Worm (Caenorhabditis elegans) whole organism, L1 larva: Measurements from ENCODE around the gene Y49F6C.2.

Source experiments
- C04F5.9 ChIP-seq: sonication (generic microtip); optimal IDR thresholded peaks from 2 replicates; lab custom pipeline; 2016; ENCODE audit warnings: missing genetic modification characterization, missing compliant biosample characterization
- C34B4.2 ChIP-seq: sonication (generic microtip); optimal IDR thresholded peaks from 2 replicates; lab custom pipeline; 2017; ENCODE audit warnings: mild to moderate bottlenecking, missing genetic modification characterization, missing compliant biosample characterization
- aly-2 ChIP-seq: fragments of 150-350 bp; optimal IDR thresholded peaks from 2 replicates; lab custom pipeline; 2014; ENCODE audit warnings: missing biosample characterization, missing genetic modification characterization
- ceh-8 ChIP-seq: fragments of 200-800 bp; sonication (Bioruptor generic); optimal IDR thresholded peaks from 2 replicates; lab custom pipeline; 2018; ENCODE audit warnings: mild to moderate bottlenecking, missing genetic modification characterization, moderate library complexity, missing compliant biosample characterization
- ceh-88 ChIP-seq: fragments of 200-800 bp; sonication (Bioruptor generic); IDR thresholded peaks from 2 replicates; pipeline ENCODE4 v1.3.6; 2022; ENCODE audit warnings: missing genetic modification characterization, missing compliant biosample characterization
- dpl-1 ChIP-seq, 3 experiments: fragments of 150-350 bp in 2 of 3; sonication (generic microtip) in 1 of 3; optimal IDR thresholded peaks; 2 replicates each; lab custom pipeline; 2014 to 2017; ENCODE audit warnings: missing biosample characterization in 3 of 3, missing genetic modification characterization in 3 of 3, missing genetic modification reagents in 3 of 3
- dsc-1 ChIP-seq: sonication (generic microtip); optimal IDR thresholded peaks from 2 replicates; lab custom pipeline; 2016; ENCODE audit warnings: mild to moderate bottlenecking, missing genetic modification characterization, missing compliant biosample characterization
- fos-1 ChIP-seq: fragments of 150-350 bp; optimal IDR thresholded peaks from 2 replicates; lab custom pipeline; 2014; ENCODE audit warnings: missing biosample characterization, missing genetic modification characterization
- hlh-17 ChIP-seq: fragments of 200-800 bp; sonication (Bioruptor generic); optimal IDR thresholded peaks from 2 replicates; lab custom pipeline; 2018; ENCODE audit warnings: missing genetic modification characterization, mild to moderate bottlenecking, missing compliant biosample characterization, moderate library complexity, borderline replicate concordance
- irx-1 ChIP-seq: sonication (generic microtip); optimal IDR thresholded peaks from 2 replicates; lab custom pipeline; 2016; ENCODE audit warnings: missing genetic modification characterization, missing compliant biosample characterization
- lin-35 ChIP-seq, 2 experiments: fragments of 150-350 bp; optimal IDR thresholded peaks; 2 replicates each; lab custom pipeline; 2014; ENCODE audit warnings: missing biosample characterization in 2 of 2, missing genetic modification characterization in 2 of 2, missing genetic modification reagents in 2 of 2
- lsy-2 ChIP-seq, 2 experiments: fragments of 150-350 bp; optimal IDR thresholded peaks; 2 replicates each; lab custom pipeline; 2014; ENCODE audit warnings: missing biosample characterization in 2 of 2, missing genetic modification characterization in 2 of 2
- mab-9 ChIP-seq: fragments of 200-800 bp; sonication (Bioruptor generic); IDR thresholded peaks from 2 replicates; pipeline ENCODE4 v1.3.6; 2022; ENCODE audit warnings: missing genetic modification reagents, missing genetic modification characterization, missing compliant biosample characterization
- nhr-11 ChIP-seq: fragments of 150-350 bp; optimal IDR thresholded peaks from 2 replicates; lab custom pipeline; 2014; ENCODE audit warnings: missing biosample characterization, missing genetic modification characterization
- nhr-12 ChIP-seq: sonication (generic microtip); optimal IDR thresholded peaks from 2 replicates; lab custom pipeline; 2017; ENCODE audit warnings: missing biosample characterization, missing genetic modification characterization
- nhr-19 ChIP-seq: fragments of 200-800 bp; sonication (Bioruptor generic); conservative IDR thresholded peaks from 2 replicates; pipeline ENCODE4 v1.3.6; 2022; ENCODE audit warnings: missing genetic modification characterization, missing compliant biosample characterization
- nhr-20 ChIP-seq: sonication (generic microtip); optimal IDR thresholded peaks from 2 replicates; lab custom pipeline; 2016; ENCODE audit warnings: mild to moderate bottlenecking, missing genetic modification characterization, missing compliant biosample characterization
- nhr-28 ChIP-seq: fragments of 150-350 bp; optimal IDR thresholded peaks from 2 replicates; lab custom pipeline; 2014; ENCODE audit warnings: missing biosample characterization, missing genetic modification characterization
- nhr-47 ChIP-seq: sonication (generic microtip); optimal IDR thresholded peaks from 2 replicates; lab custom pipeline; 2016; ENCODE audit warnings: mild to moderate bottlenecking, missing genetic modification characterization, moderate library complexity, missing compliant biosample characterization
- nhr-71 ChIP-seq: sonication (generic microtip); optimal IDR thresholded peaks from 2 replicates; lab custom pipeline; 2016; ENCODE audit warnings: mild to moderate bottlenecking, missing genetic modification characterization, moderate library complexity, missing compliant biosample characterization
- nhr-85 ChIP-seq: sonication (generic microtip); peaks from one replicate; lab custom pipeline; 2016; ENCODE audit warnings: missing genetic modification characterization, inconsistent platforms, missing compliant biosample characterization
- pag-3 ChIP-seq: sonication (generic microtip); optimal IDR thresholded peaks from 2 replicates; lab custom pipeline; 2017; ENCODE audit warnings: missing genetic modification characterization, mild to moderate bottlenecking, missing compliant biosample characterization, antibody characterized with exemption, borderline replicate concordance; ENCODE audit not compliant: insufficient read depth
- pqm-1 ChIP-seq: sonication (generic microtip); optimal IDR thresholded peaks from 3 replicates; lab custom pipeline; 2017; ENCODE audit warnings: missing biosample characterization, missing genetic modification characterization
- skn-1 ChIP-seq: fragments of 150-350 bp; optimal IDR thresholded peaks from 2 replicates; lab custom pipeline; 2014; ENCODE audit warnings: missing biosample characterization, missing genetic modification characterization
- sptf-1 ChIP-seq: fragments of 150-350 bp; optimal IDR thresholded peaks from 2 replicates; lab custom pipeline; 2014; ENCODE audit warnings: missing biosample characterization, missing genetic modification characterization
- sup-37 ChIP-seq: fragments of 200-800 bp; sonication (Bioruptor generic); optimal IDR thresholded peaks from 2 replicates; lab custom pipeline; 2018; ENCODE audit warnings: mild to moderate bottlenecking, missing genetic modification characterization, missing compliant biosample characterization
- swsn-7 ChIP-seq: sonication (generic microtip); optimal IDR thresholded peaks from 2 replicates; lab custom pipeline; 2016; ENCODE audit warnings: missing genetic modification characterization, missing compliant biosample characterization
- tbx-2 ChIP-seq: sonication (generic microtip); optimal IDR thresholded peaks from 2 replicates; lab custom pipeline; 2016; ENCODE audit warnings: missing genetic modification characterization, missing compliant biosample characterization
- tlp-1 ChIP-seq: fragments of 150-350 bp; optimal IDR thresholded peaks from 2 replicates; lab custom pipeline; 2014; ENCODE audit warnings: missing biosample characterization, missing genetic modification characterization
- unc-130 ChIP-seq: fragments of 150-350 bp; optimal IDR thresholded peaks from 2 replicates; lab custom pipeline; 2017; ENCODE audit warnings: missing biosample characterization, missing genetic modification characterization, inconsistent platforms
- unc-62 ChIP-seq: fragments of 150-350 bp; optimal IDR thresholded peaks from 2 replicates; lab custom pipeline; 2014; ENCODE audit warnings: missing biosample characterization, missing genetic modification reagents, missing genetic modification characterization
- vab-15 ChIP-seq: sonication (generic microtip); optimal IDR thresholded peaks from 2 replicates; lab custom pipeline; 2017; ENCODE audit warnings: missing genotype, mild to moderate bottlenecking, missing genetic modification characterization, missing compliant biosample characterization
- xbp-1 ChIP-seq: sonication (generic microtip); optimal IDR thresholded peaks from 2 replicates; lab custom pipeline; 2016; ENCODE audit warnings: missing genetic modification characterization, missing compliant biosample characterization
- ztf-4 ChIP-seq: fragments of 150-350 bp; optimal IDR thresholded peaks from 2 replicates; lab custom pipeline; 2014; ENCODE audit warnings: missing biosample characterization, missing genetic modification characterization

The Y49F6C.2 gene

DNA sequence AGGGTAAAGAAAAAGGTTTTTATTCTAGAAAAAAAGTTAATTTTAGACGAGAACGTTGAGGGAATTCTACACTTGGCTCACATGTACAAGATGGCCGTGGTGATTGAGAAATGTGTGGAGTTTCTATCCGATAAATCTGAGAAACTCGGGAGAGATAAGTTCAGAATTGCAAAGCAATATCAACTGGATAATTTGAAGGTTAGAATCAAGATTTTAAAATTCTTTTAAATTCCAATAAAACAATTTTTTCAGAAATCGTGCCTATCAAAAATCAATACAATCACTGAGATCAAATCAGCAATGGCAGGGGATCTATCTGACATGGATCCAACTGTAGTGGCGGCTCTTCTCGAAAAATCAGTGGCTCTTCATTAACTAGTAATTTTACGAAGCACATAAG lies at the start of gene Y49F6C.2:
Y49F6C.2 (plus strand) TSS at position 301 of the 400 bp plus-strand sequence.
- TF ChIP-seq C34B4.2 (tag; lab: Kevin White, UChicago): no peak
- TF ChIP-seq swsn-7 (tag; lab: Kevin White, UChicago): no peak
- TF ChIP-seq vab-15 (tag; lab: Kevin White, UChicago): no peak
- no peak for TF ChIP-seq dsc-1 (tag; lab: Kevin White, UChicago)
- TF ChIP-seq fos-1 (tag; lab: Kevin White, UChicago): no peak
- no peak for TF ChIP-seq ceh-88 (GFP tag; lab: Robert Waterston, UW)
- TF ChIP-seq dpl-1 (GFP tag; optimal IDR thresholded peaks at IDR 0.05; lab: Kevin White, UChicago): no peak
- TF ChIP-seq ceh-8 (GFP tag; lab: Kevin White, UChicago): no peak

DNA sequence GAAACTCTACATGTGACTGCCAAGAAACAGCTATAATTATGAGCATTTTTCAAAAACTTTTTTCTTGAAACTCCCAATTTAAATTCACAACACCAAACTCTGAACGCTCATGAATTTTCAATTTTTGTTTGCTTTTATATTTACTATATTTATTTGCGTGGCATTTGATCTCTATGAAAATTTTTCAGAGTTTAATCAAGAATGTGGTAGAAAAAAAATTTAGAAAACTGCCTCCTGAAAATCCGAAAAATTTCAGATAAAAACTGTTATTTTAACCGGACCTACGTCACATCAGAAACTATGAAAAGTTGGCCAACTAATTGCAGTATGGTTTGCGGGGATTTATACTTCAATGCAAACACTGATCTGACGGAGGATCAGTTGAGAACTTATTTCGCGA lies 46.3 kb upstream of the Y49F6C.2 start, which contains the start of gene irld-27:
irld-27 (plus strand) TSS at position 301 of the 400 bp plus-strand sequence.
- TF ChIP-seq lin-35 (GFP tag; optimal IDR thresholded peaks at IDR 0.05; lab: Kevin White, UChicago) (no peak), pag-3 (tag; lab: Kevin White, UChicago) (no peak), tlp-1 (tag; lab: Kevin White, UChicago) (no peak), sptf-1 (tag; lab: Kevin White, UChicago) (no peak), tbx-2 (no peak), nhr-12 (tag; lab: Kevin White, UChicago) (no peak), skn-1 (no peak), unc-62 (GFP tag; lab: Kevin White, UChicago) (no peak), nhr-11 (tag; lab: Kevin White, UChicago) (no peak), nhr-28 (tag; lab: Kevin White, UChicago) (no peak), hlh-17 (GFP tag; lab: Kevin White, UChicago) (no peak)

DNA sequence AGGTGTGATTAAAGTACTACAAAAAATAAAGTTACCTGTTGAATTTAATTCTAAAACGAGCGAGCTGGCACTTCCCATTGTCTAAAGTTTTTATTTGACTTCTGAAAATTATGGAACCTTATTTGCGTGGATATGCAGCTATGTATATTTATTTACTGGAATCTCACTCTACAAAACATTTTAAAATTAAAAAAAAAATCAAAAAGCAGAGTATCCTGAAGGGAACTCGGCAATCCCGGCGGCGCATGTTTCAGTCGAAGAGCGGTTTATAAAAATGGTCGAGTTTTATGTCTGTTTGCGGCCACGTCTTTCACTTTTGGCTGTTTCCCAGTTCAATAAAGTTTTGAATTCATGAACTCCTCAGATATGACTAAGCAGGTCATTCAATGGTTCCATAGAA lies 41.3 kb upstream of the Y49F6C.2 start, which contains the start of gene F14D2.19:
F14D2.19 (minus strand) TSS at position 101 of the 400 bp plus-strand sequence.
- TF ChIP-seq nhr-85 (tag; lab: Kevin White, UChicago) (no peak), hlh-17 (GFP tag; lab: Kevin White, UChicago) (no peak), nhr-20 (tag; lab: Kevin White, UChicago) (no peak), pqm-1 (no peak), nhr-71 (tag; lab: Kevin White, UChicago) (no peak), tbx-2 (no peak), lsy-2 (tag; optimal IDR thresholded peaks at IDR 0.05; lab: Kevin White, UChicago) (no peak), irx-1 (tag; lab: Kevin White, UChicago) (no peak)
- TF ChIP-seq, all 84 proteins: peak for 0

DNA sequence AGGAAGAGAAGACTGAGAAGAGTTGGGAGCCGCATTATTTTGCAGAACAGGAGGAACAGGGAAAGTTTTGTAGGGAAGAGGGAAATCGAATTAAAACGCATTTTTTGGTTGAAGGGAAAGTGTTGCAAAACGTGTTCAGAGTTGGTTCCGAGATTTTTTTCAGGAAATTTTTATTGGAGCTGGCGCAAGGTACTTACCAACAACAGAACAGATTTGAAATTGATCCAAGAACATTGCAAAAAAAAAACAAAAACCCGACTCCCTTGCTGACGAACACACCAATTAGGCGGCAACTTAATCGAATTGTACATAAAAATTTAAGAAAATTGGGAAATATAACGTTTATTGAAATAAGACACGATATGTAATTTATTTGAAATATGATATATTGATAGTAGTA lies 39.8 kb upstream of the Y49F6C.2 start, which contains the start of gene F14D2.7:
F14D2.7 (minus strand) TSS at position 101 of the 400 bp plus-strand sequence.
- TF ChIP-seq aly-2 (no peak), xbp-1 (no peak), vab-15 (tag; lab: Kevin White, UChicago) (no peak), ztf-4 (tag; lab: Kevin White, UChicago) (no peak), unc-62 (GFP tag; lab: Kevin White, UChicago) (no peak), lin-35 (GFP tag; optimal IDR thresholded peaks at IDR 0.05; lab: Kevin White, UChicago) (no peak)

DNA sequence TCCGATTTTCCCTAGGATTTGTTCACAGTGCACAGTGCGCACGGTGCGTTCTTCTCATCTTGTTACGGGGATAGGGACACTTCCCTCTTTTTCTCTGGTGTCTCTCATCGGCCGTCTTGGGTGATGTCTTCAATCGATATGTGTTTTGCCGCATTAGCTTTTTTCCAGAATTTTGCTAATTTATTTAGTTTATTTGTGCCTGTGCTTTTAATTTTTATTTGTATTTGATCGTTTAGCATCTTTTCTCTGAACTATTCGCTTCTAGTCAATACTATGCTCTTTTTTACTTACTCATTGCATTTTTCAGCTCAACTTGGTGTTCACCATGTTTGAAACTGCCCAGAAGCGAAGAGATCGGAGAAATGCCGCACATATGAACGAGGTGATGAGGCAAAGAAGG lies 38.1 kb upstream of the Y49F6C.2 start, which contains the start of gene F14D2.5:
F14D2.5 (plus strand) TSS at position 301 of the 400 bp plus-strand sequence.
- TF ChIP-seq nhr-47 (tag; lab: Kevin White, UChicago) (no peak), dpl-1 (GFP tag; optimal IDR thresholded peaks at IDR 0.05; lab: Kevin White, UChicago) (no peak), nhr-20 (tag; lab: Kevin White, UChicago) (no peak), unc-130 (tag; lab: Kevin White, UChicago) (no peak), skn-1 (no peak), sup-37 (GFP tag; lab: Kevin White, UChicago) (no peak), nhr-11 (tag; lab: Kevin White, UChicago) (no peak), mab-9 (GFP tag; lab: Robert Waterston, UW) (no peak), nhr-19 (GFP tag; lab: Robert Waterston, UW) (no peak), C04F5.9 (tag; lab: Kevin White, UChicago) (no peak)
